Worm (Caenorhabditis elegans): Measurements from ENCODE around the gene K01A6.8.

- TF ChIP-seq blmp-1 (tag; optimal IDR thresholded peaks at IDR 0.05; ENCODE audit: insufficient read depth) (no peak), ZK546.5 (tag; optimal IDR thresholded peaks at IDR 0.05) (no peak), nhr-77 (tag; optimal IDR thresholded peaks at IDR 0.05) (no peak), nhr-6 (tag; optimal IDR thresholded peaks at IDR 0.05) (no peak), sma-9 (GFP tag; optimal IDR thresholded peaks at IDR 0.05) (no peak), sma-9 (tag; optimal IDR thresholded peaks at IDR 0.05) (no peak), dmd-4 (tag; optimal IDR thresholded peaks at IDR 0.05) (no peak), lsy-2 (tag; optimal IDR thresholded peaks at IDR 0.05) (no peak), mbf-1 (tag; optimal IDR thresholded peaks at IDR 0.05) (no peak), aly-2 (tag; optimal IDR thresholded peaks at IDR 0.05) (no peak), ama-1 (optimal IDR thresholded peaks at IDR 0.05) (no peak), Y55F3AM.14 (GFP tag; optimal IDR thresholded peaks at IDR 0.05) (no peak), skn-1 (tag; optimal IDR thresholded peaks at IDR 0.05) (no peak), R02D3.7 (tag; optimal IDR thresholded peaks at IDR 0.05) (no peak), alr-1 (tag; optimal IDR thresholded peaks at IDR 0.05) (no peak)
Observed at ce11 chrIV:11773692-11774225, 36.6 kb upstream of the K01A6.8 start, which contains the start of gene lips-5.

Measured in whole organism, L2 larva.